Worm (Caenorhabditis elegans) whole organism, young adult: ENCODE data around the gene C14A11.5.

Experiments
- D2030.7 ChIP-seq: fragments of 200-800 bp; sonication (Bioruptor generic); IDR thresholded peaks from 2 replicates; pipeline ENCODE4 v1.3.6; 2022; ENCODE audit warnings: missing genetic modification reagents, missing genetic modification characterization, missing compliant biosample characterization
- K12H6.12 ChIP-seq: fragments of 200-800 bp; sonication (Bioruptor generic); optimal IDR thresholded peaks from 2 replicates; lab custom pipeline; 2018; ENCODE audit warnings: mild to moderate bottlenecking, missing genetic modification characterization, missing compliant biosample characterization
- aptf-2 ChIP-seq: fragments of 200-800 bp; sonication (Bioruptor generic); conservative IDR thresholded peaks from 2 replicates; pipeline ENCODE4 v1.3.6; 2022; ENCODE audit warnings: missing genetic modification reagents, missing genetic modification characterization, missing compliant biosample characterization
- cebp-2 ChIP-seq: fragments of 200-800 bp; sonication (Bioruptor generic); IDR thresholded peaks from 2 replicates; pipeline ENCODE4 v1.3.6; 2022; ENCODE audit warnings: missing genetic modification characterization, missing compliant biosample characterization
- ceh-27 ChIP-seq: fragments of 200-800 bp; sonication (Bioruptor generic); optimal IDR thresholded peaks from 2 replicates; lab custom pipeline; 2018; ENCODE audit warnings: mild to moderate bottlenecking, missing genetic modification characterization, moderate library complexity, missing compliant biosample characterization
- egl-44 ChIP-seq: fragments of 200-800 bp; sonication (Bioruptor generic); IDR thresholded peaks from 2 replicates; pipeline ENCODE4 v1.3.6; 2022; ENCODE audit warnings: missing genetic modification reagents, missing genetic modification characterization, missing compliant biosample characterization
- lin-40 ChIP-seq: sonication (generic microtip); optimal IDR thresholded peaks from 2 replicates; lab custom pipeline; 2016; ENCODE audit warnings: missing genetic modification characterization, mild to moderate bottlenecking, missing compliant biosample characterization, missing genotype, missing genetic modification reagents
- lir-1 ChIP-seq: fragments of 200-800 bp; sonication (Bioruptor generic); conservative IDR thresholded peaks from 2 replicates; pipeline ENCODE4 v1.3.6; 2022; ENCODE audit warnings: missing genetic modification reagents, missing genetic modification characterization, missing compliant biosample characterization
- snpc-4 ChIP-seq, 5 experiments: fragments of 150-350 bp in 1 of 5; sonication (generic microtip) in 4 of 5; optimal IDR thresholded peaks; 2 replicates each; lab custom pipeline; 2014 to 2018; ENCODE audit warnings: missing genetic modification characterization in 5 of 5, missing biosample characterization in 3 of 5, antibody characterized with exemption in 2 of 5, mild to moderate bottlenecking in 2 of 5, missing compliant biosample characterization in 2 of 5, missing genotype in 2 of 5, moderate library complexity in 2 of 5, missing genetic modification reagents in 1 of 5
- unc-130 ChIP-seq: sonication (generic microtip); optimal IDR thresholded peaks from 2 replicates; lab custom pipeline; 2016; ENCODE audit warnings: missing genetic modification reagents, missing genetic modification characterization, missing compliant biosample characterization
- unc-62 ChIP-seq: fragments of 150-350 bp; optimal IDR thresholded peaks from 2 replicates; lab custom pipeline; 2014; ENCODE audit warnings: missing biosample characterization, missing genetic modification reagents, missing genetic modification characterization

- no peak for TF ChIP-seq unc-130
- TF ChIP-seq snpc-4 (GFP tag; optimal IDR thresholded peaks at IDR 0.05; lab: Kevin White, UChicago), result no peak
- TF ChIP-seq snpc-4 (tag; optimal IDR thresholded peaks at IDR 0.05; lab: Kevin White, UChicago), result no peak
- TF ChIP-seq unc-62, result no peak
- TF ChIP-seq D2030.7 (GFP tag; lab: Robert Waterston, UW), result no peak
- no peak for TF ChIP-seq K12H6.12 (tag; lab: Kevin White, UChicago)
- TF ChIP-seq aptf-2 (GFP tag; lab: Robert Waterston, UW), result no peak
- no peak for TF ChIP-seq egl-44 (GFP tag; lab: Robert Waterston, UW)
- TF ChIP-seq lir-1, result no peak
- no peak for TF ChIP-seq ceh-27 (GFP tag; lab: Kevin White, UChicago)
- TF ChIP-seq lin-40 (tag; lab: Kevin White, UChicago), result no peak
- no peak for TF ChIP-seq cebp-2
These were observed 6.9 kb upstream of the C14A11.5 start, which contains the start of gene C14A11.6 for ce11 chrX:2814097-2814720.
